Worm (Caenorhabditis elegans): Measurements from ENCODE around the gene C03E10.3.

DNA sequence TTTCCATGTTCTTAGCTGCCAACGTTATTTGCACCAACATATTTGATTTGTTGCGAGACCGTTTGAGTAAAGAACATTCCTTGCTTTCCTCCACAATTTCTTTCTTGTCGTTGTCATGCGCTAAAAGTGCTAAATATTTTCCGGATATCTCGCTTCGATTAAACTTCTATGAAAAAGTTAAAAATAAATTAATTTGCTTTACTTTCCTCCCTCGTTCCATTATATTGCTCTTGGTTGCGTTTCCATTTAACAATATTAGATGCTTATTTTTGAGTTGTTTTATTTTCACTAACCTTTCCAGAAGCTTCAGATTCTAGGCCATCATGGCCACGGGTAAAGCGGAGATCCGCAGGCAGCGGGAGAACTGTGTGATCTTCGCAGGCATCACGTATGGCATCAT, 44.6 kb upstream of the C03E10.3 start, which contains the start of gene pgap-1:
- TF ChIP-seq tlp-1 (tag; optimal IDR thresholded peaks at IDR 0.05) (no peak), nhr-76 (tag; optimal IDR thresholded peaks at IDR 0.05) (no peak), ceh-82 (tag; optimal IDR thresholded peaks at IDR 0.05) (no peak), elt-3 (tag; optimal IDR thresholded peaks at IDR 0.05) (no peak), nhr-11 (tag; optimal IDR thresholded peaks at IDR 0.05) (no peak), lin-39 (tag; optimal IDR thresholded peaks at IDR 0.05) (no peak), fkh-10 (GFP tag; optimal IDR thresholded peaks at IDR 0.05) (no peak), irx-1 (tag; optimal IDR thresholded peaks at IDR 0.05) (no peak)
